Fruit fly (Drosophila melanogaster) S2 (cell line): ENCODE results near the gene REPTOR.

Experiments
- CG8478 ChIP-seq: fragments of >200 bp; optimal IDR thresholded peaks from 2 replicates; lab custom pipeline; 2018
- CTCF ChIP-seq, 2 experiments: fragments of >200 bp; optimal IDR thresholded peaks; 2 replicates each; lab custom pipeline; 2018

- TF ChIP-seq CG8478 (lab: Kevin White, UChicago): no peak
- TF ChIP-seq CTCF (optimal IDR thresholded peaks at IDR 0.05; lab: Kevin White, UChicago): no peak
These were observed 17.8 kb downstream of the REPTOR start for dm6 chr3R:24564799-24565344.
